Worm (Caenorhabditis elegans): ENCODE measurements around the gene Y17D7B.4.
A peak's percentile ranks its signal among the peaks of the same experiment; 100 is the strongest.

The Y17D7B.4 gene

DNA sequence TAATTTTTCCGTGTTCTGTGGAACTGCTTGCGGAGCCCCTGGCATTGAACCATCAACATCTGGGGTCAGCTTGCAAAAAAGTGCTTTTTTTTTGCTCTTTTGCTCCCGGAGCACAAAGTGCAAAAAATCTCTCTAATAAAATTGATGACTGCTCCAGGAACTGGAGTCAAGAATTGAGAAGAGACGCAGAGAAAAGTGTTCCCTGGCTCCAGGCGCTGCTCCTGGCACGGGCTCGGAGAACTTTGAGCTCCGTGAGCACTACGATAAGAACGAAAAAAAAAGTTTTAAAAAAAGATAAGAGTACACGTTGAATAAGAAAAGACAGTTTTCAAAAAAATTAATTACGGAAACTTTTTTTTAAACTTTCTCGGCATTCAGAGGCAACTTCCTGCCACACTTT lies 6.3 kb upstream of the Y17D7B.4 start (continued):
- TF ChIP-seq hmg-1.1 (GFP tag; IDR thresholded peaks at IDR 0.05) (no peak), sdz-12 (GFP tag; optimal IDR thresholded peaks at IDR 0.05) (no peak), hlh-11 (tag; optimal IDR thresholded peaks at IDR 0.05) (peak; percentile 79), daf-8 (GFP tag; IDR thresholded peaks at IDR 0.05) (no peak), nhr-11 (tag; optimal IDR thresholded peaks at IDR 0.05) (no peak), zip-11 (GFP tag; IDR thresholded peaks at IDR 0.05) (no peak), daf-19 (GFP tag; conservative IDR thresholded peaks at IDR 0.05) (no peak), nhr-76 (tag; optimal IDR thresholded peaks at IDR 0.05) (no peak), madf-5 (GFP tag; IDR thresholded peaks at IDR 0.05) (no peak), F10B5.3 (tag; optimal IDR thresholded peaks at IDR 0.05) (no peak), spr-3 (GFP tag; optimal IDR thresholded peaks at IDR 0.05) (no peak), dmd-9 (GFP tag; IDR thresholded peaks at IDR 0.05) (no peak), nhr-48 (tag; optimal IDR thresholded peaks at IDR 0.05) (peak; percentile 4), nhr-237 (tag; optimal IDR thresholded peaks at IDR 0.05) (no peak), ces-1 (GFP tag; optimal IDR thresholded peaks at IDR 0.05) (no peak), attf-4 (tag; optimal IDR thresholded peaks at IDR 0.05) (no peak), D1046.2 (GFP tag; IDR thresholded peaks at IDR 0.05) (no peak), nhr-6 (tag; optimal IDR thresholded peaks at IDR 0.05) (no peak), php-3 (GFP tag; IDR thresholded peaks at IDR 0.05) (peak; percentile 40; the same call in 1 of the 2 replicates), nhr-28 (tag; optimal IDR thresholded peaks at IDR 0.05) (peak; percentile 71), unc-39 (tag; optimal IDR thresholded peaks at IDR 0.05) (no peak), nhr-10 (tag; optimal IDR thresholded peaks at IDR 0.05) (no peak), lsy-2 (tag; optimal IDR thresholded peaks at IDR 0.05) (peak in 1 of 2 experiments; percentile 40)

DNA sequence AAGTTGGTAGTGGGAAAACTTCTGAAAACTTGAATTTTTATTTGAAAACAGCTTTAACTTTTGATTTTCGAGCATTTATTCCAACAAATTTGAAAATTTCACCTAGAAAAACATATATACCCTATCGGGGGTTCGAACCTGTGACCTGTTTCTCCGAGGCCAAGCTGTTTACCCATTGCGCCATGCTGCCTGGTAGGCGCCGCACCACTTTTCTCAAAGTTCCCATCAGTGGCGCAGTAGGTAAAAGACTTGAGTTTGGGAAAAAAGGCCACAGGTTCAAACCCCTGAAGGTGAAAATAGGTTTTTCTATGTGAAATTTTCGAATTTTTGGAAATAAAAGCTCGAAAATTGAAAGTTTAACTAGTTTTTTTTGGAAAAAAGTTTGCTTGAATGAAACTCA lies 4.1 kb upstream of the Y17D7B.4 start:
- TF ChIP-seq mdl-1 (tag; optimal IDR thresholded peaks at IDR 0.05), result no peak
- 0 out of 2 replicates have a peak, but pooled peaks have one; percentile 17 for TF ChIP-seq egl-43 (GFP tag; IDR thresholded peaks at IDR 0.05)
- TF ChIP-seq spr-3 (GFP tag; optimal IDR thresholded peaks at IDR 0.05), result no peak
- TF ChIP-seq zip-2 (tag; optimal IDR thresholded peaks at IDR 0.05), result no peak
- no peak for TF ChIP-seq set-16 (GFP tag; IDR thresholded peaks at IDR 0.05)
- no peak for TF ChIP-seq daf-19 (GFP tag; conservative IDR thresholded peaks at IDR 0.05)
- 0 out of 2 replicates have a peak, but pooled peaks have one; percentile 15 for TF ChIP-seq tra-1 (GFP tag; IDR thresholded peaks at IDR 0.05)
- TF ChIP-seq hmg-1.1 (GFP tag; IDR thresholded peaks at IDR 0.05), result no peak
- no peak for TF ChIP-seq nhr-25 (tag; optimal IDR thresholded peaks at IDR 0.05; ENCODE audit: borderline replicate concordance, insufficient read depth)
- no peak for TF ChIP-seq egl-27 (tag; optimal IDR thresholded peaks at IDR 0.05)
- TF ChIP-seq F26F4.8 (GFP tag; conservative IDR thresholded peaks at IDR 0.05), result no peak
- no peak for TF ChIP-seq unc-39 (tag; optimal IDR thresholded peaks at IDR 0.05)
- no peak for TF ChIP-seq dmd-6 (GFP tag; IDR thresholded peaks at IDR 0.05)
- 0 out of 2 replicates have a peak, but pooled peaks have one; percentile 12 for TF ChIP-seq lin-38 (GFP tag; IDR thresholded peaks at IDR 0.05)
- TF ChIP-seq ceh-62 (tag; optimal IDR thresholded peaks at IDR 0.05), result no peak
- no peak for TF ChIP-seq lin-1 (GFP tag; IDR thresholded peaks at IDR 0.05)
- TF ChIP-seq sdz-12 (GFP tag; optimal IDR thresholded peaks at IDR 0.05), result no peak
- no peak for TF ChIP-seq F37D6.2 (tag; optimal IDR thresholded peaks at IDR 0.05)
- no peak for TF ChIP-seq zfp-3 (GFP tag; conservative IDR thresholded peaks at IDR 0.05)
- TF ChIP-seq lin-29 (GFP tag; IDR thresholded peaks at IDR 0.05), result no peak
- no peak for TF ChIP-seq php-3 (GFP tag; IDR thresholded peaks at IDR 0.05)
- TF ChIP-seq lin-13 (GFP tag; optimal IDR thresholded peaks at IDR 0.05), result peak; percentile 49
- TF ChIP-seq nhr-237 (tag; optimal IDR thresholded peaks at IDR 0.05), result no peak
- no peak for TF ChIP-seq hlh-30 (tag; optimal IDR thresholded peaks at IDR 0.05; ENCODE audit: insufficient read depth)
- TF ChIP-seq ceh-20 (GFP tag; IDR thresholded peaks at IDR 0.05), result no peak
- no peak for TF ChIP-seq ces-1 (GFP tag; optimal IDR thresholded peaks at IDR 0.05)
- TF ChIP-seq unc-62 (GFP tag; optimal IDR thresholded peaks at IDR 0.05 in 1 of 2), result peak in 1 of 2 experiments; percentile 41
- TF ChIP-seq unc-62 (tag; optimal IDR thresholded peaks at IDR 0.05), result no peak
- TF ChIP-seq pha-4 (GFP tag; IDR thresholded peaks at IDR 0.05), result 0 out of 2 replicates have a peak, but pooled peaks have one; percentile 31
- TF ChIP-seq pha-4 (tag; optimal IDR thresholded peaks at IDR 0.05), result no peak
- no peak for TF ChIP-seq nhr-10 (tag; optimal IDR thresholded peaks at IDR 0.05)
- no peak for TF ChIP-seq zfp-2 (tag; optimal IDR thresholded peaks at IDR 0.05)

All from whole organism, L4 larva.